Worm (Caenorhabditis elegans) whole organism, mixed stage, embryonic: ENCODE results near the gene ftr-1.

ENCODE experiments used
- ceh-83 ChIP-seq: fragments of 200-800 bp; sonication (Bioruptor generic); optimal IDR thresholded peaks from 2 replicates; lab custom pipeline; 2018; ENCODE audit warnings: mild to moderate bottlenecking, missing genetic modification characterization, missing compliant biosample characterization
- drap-1 ChIP-seq: fragments of 200-800 bp; sonication (Bioruptor generic); optimal IDR thresholded peaks from 3 replicates; lab custom pipeline; 2018; ENCODE audit warnings: mild to moderate bottlenecking, missing genetic modification characterization, missing compliant biosample characterization
- hlh-1 ChIP-seq: fragments of 150-350 bp; optimal IDR thresholded peaks from 2 replicates; lab custom pipeline; 2014; ENCODE audit warnings: missing biosample characterization, missing genetic modification reagents, missing genetic modification characterization
- lin-13 ChIP-seq: fragments of 150-350 bp; optimal IDR thresholded peaks from 2 replicates; lab custom pipeline; 2014; ENCODE audit warnings: missing biosample characterization, missing genetic modification characterization
- lsy-2 ChIP-seq: fragments of 150-350 bp; optimal IDR thresholded peaks from 2 replicates; lab custom pipeline; 2014; ENCODE audit warnings: missing biosample characterization, missing genetic modification characterization
- mab-5 ChIP-seq: fragments of 150-350 bp; optimal IDR thresholded peaks from 2 replicates; lab custom pipeline; 2014; ENCODE audit warnings: missing biosample characterization, missing genetic modification characterization
- mep-1 ChIP-seq: fragments of 150-350 bp; optimal IDR thresholded peaks from 2 replicates; lab custom pipeline; 2017; ENCODE audit warnings: missing biosample characterization, missing genetic modification reagents, missing genetic modification characterization, inconsistent platforms
- mls-2 ChIP-seq: sonication (generic microtip); optimal IDR thresholded peaks from 2 replicates; lab custom pipeline; 2016; ENCODE audit warnings: mild to moderate bottlenecking, missing genetic modification characterization, moderate library complexity, missing compliant biosample characterization
- nhr-12 ChIP-seq: fragments of 150-350 bp; optimal IDR thresholded peaks from 2 replicates; lab custom pipeline; 2014; ENCODE audit warnings: missing biosample characterization, missing genetic modification characterization
- nhr-76 ChIP-seq: sonication (generic microtip); optimal IDR thresholded peaks from 2 replicates; lab custom pipeline; 2017; ENCODE audit warnings: missing biosample characterization, missing genetic modification characterization
- zip-8 ChIP-seq: fragments of 150-350 bp; optimal IDR thresholded peaks from 2 replicates; lab custom pipeline; 2014; ENCODE audit warnings: missing biosample characterization, missing genetic modification characterization
- ztf-11 ChIP-seq: fragments of 150-350 bp; optimal IDR thresholded peaks from 2 replicates; lab custom pipeline; 2014; ENCODE audit warnings: missing biosample characterization, missing genetic modification characterization

DNA sequence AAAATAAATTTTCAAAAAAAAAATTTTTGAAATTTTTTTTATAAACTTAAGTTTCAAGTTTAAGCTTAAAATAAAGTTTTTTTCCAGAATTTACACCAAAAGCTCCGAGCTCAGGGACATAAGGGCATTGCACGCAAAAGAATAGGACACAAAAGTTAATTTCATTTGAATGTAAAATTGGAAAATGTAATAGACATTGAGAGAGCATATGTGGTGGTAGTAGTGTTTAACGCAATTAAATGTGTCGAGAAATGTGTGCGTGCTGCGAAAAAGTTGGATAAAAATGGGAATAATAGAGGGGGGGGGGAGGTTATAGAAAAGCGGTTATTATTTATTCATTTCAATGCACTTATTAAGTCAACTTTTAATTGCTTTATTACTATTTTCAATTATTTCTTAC, 23.8 kb downstream of the ftr-1 start:
- TF ChIP-seq ztf-11 (tag; lab: Kevin White, UChicago) = no peak
- TF ChIP-seq lin-13 = no peak
- TF ChIP-seq drap-1 (GFP tag; lab: Kevin White, UChicago) = no peak
- no peak for TF ChIP-seq nhr-12
- no peak for TF ChIP-seq zip-8 (tag; lab: Kevin White, UChicago)
- TF ChIP-seq hlh-1 (tag; lab: Kevin White, UChicago) = no peak
- TF ChIP-seq nhr-76 = no peak
- no peak for TF ChIP-seq mls-2 (tag; lab: Kevin White, UChicago)
- TF ChIP-seq ceh-83 (GFP tag; lab: Kevin White, UChicago) = no peak
- no peak for TF ChIP-seq mab-5 (tag; lab: Kevin White, UChicago)
- TF ChIP-seq mep-1 (tag; lab: Kevin White, UChicago) = no peak
- TF ChIP-seq lsy-2 (tag; lab: Kevin White, UChicago) = no peak
